Fruit fly (Drosophila melanogaster) whole organism, embryonic: ENCODE data around the gene NimC1.
A peak's percentile ranks its signal among the peaks of the same experiment; 100 is the strongest.

Experiments used
- Abd-B ChIP-seq: fragments of 200-800 bp; sonication (Bioruptor generic); optimal IDR thresholded peaks from 2 replicates; lab custom pipeline; 2018; ENCODE audit warnings: missing biosample characterization, mild to moderate bottlenecking, missing genetic modification characterization, moderate library complexity
- Atf6 ChIP-seq: fragments of 200-800 bp; sonication (Bioruptor generic); IDR thresholded peaks from 2 replicates; pipeline ENCODE4 v1.3.6; 2022; ENCODE audit warnings: missing biosample characterization, missing genetic modification characterization
- Blimp-1 ChIP-seq: fragments of 200-800 bp; sonication (Bioruptor generic); optimal IDR thresholded peaks from 3 replicates; lab custom pipeline; 2018; ENCODE audit warnings: missing biosample characterization, missing genetic modification characterization, mild to moderate bottlenecking, moderate library complexity, missing genetic modification reagents
- CG10147 ChIP-seq: fragments of 200-800 bp; sonication (Bioruptor generic); optimal IDR thresholded peaks from 2 replicates; lab custom pipeline; 2019; ENCODE audit warnings: missing biosample characterization, mild to moderate bottlenecking, missing genetic modification characterization, moderate library complexity
- CG1024 ChIP-seq: fragments of 200-800 bp; sonication (Bioruptor generic); IDR thresholded peaks from 2 replicates; pipeline ENCODE4 v1.3.6; 2022; ENCODE audit warnings: missing biosample characterization, missing genetic modification characterization
- CG11504 ChIP-seq: fragments of 200-800 bp; sonication (Bioruptor generic); optimal IDR thresholded peaks from 3 replicates; lab custom pipeline; 2019; ENCODE audit warnings: missing biosample characterization, mild to moderate bottlenecking, missing genetic modification characterization, moderate library complexity
- CG12744 ChIP-seq: fragments of 200-800 bp; sonication (Bioruptor generic); optimal IDR thresholded peaks from 2 replicates; lab custom pipeline; 2016; ENCODE audit warnings: missing biosample characterization, missing genetic modification characterization
- CG14667 ChIP-seq: fragments of 200-800 bp; sonication (Bioruptor generic); IDR thresholded peaks from 2 replicates; pipeline ENCODE4 v1.3.6; 2022; ENCODE audit warnings: missing biosample characterization, missing genetic modification characterization
- CG15479 ChIP-seq: fragments of 200-800 bp; sonication (Bioruptor generic); optimal IDR thresholded peaks from 3 replicates; lab custom pipeline; 2019; ENCODE audit warnings: missing biosample characterization, mild to moderate bottlenecking, missing genetic modification characterization, moderate library complexity
- CG15514 ChIP-seq: fragments of 200-800 bp; sonication (Bioruptor generic); optimal IDR thresholded peaks from 3 replicates; lab custom pipeline; 2017; ENCODE audit warnings: missing biosample characterization, missing genetic modification characterization, mild to moderate bottlenecking, moderate library complexity, missing genetic modification reagents
- CG1602 ChIP-seq: fragments of 200-800 bp; sonication (Bioruptor generic); optimal IDR thresholded peaks from 3 replicates; lab custom pipeline; 2016; ENCODE audit warnings: missing biosample characterization, missing genetic modification characterization
- CG17568 ChIP-seq: fragments of 200-800 bp; sonication (Bioruptor generic); optimal IDR thresholded peaks from 2 replicates; lab custom pipeline; 2018; ENCODE audit warnings: missing biosample characterization, mild to moderate bottlenecking, missing genetic modification characterization, moderate library complexity
- CG2116 ChIP-seq: fragments of 200-800 bp; sonication (Bioruptor generic); optimal IDR thresholded peaks from 3 replicates; lab custom pipeline; 2018; ENCODE audit warnings: missing biosample characterization, mild to moderate bottlenecking, missing genetic modification characterization
- CG2712 ChIP-seq: fragments of 200-800 bp; optimal IDR thresholded peaks from 3 replicates; lab custom pipeline; 2019; ENCODE audit warnings: missing biosample characterization, mild to moderate bottlenecking, missing genetic modification characterization, moderate library complexity
- CG2889 ChIP-seq: fragments of 200-800 bp; sonication (Bioruptor generic); IDR thresholded peaks from 3 replicates; pipeline ENCODE4 v1.3.6; 2022; ENCODE audit warnings: missing biosample characterization, missing genetic modification characterization
- CG3281 ChIP-seq: fragments of 200-800 bp; sonication (Bioruptor generic); optimal IDR thresholded peaks from 3 replicates; lab custom pipeline; 2017; ENCODE audit warnings: missing biosample characterization, mild to moderate bottlenecking, missing genetic modification characterization
- CG6791 ChIP-seq: fragments of 200-800 bp; sonication (Bioruptor generic); IDR thresholded peaks from 3 replicates; pipeline ENCODE4 v1.3.6; 2022; ENCODE audit warnings: missing biosample characterization, missing genetic modification characterization; ENCODE audit not compliant: partially characterized antibody
- CG7786 ChIP-seq: fragments of 200-800 bp; sonication (Bioruptor generic); optimal IDR thresholded peaks from 2 replicates; lab custom pipeline; 2016; ENCODE audit warnings: missing biosample characterization, missing genetic modification characterization
- CG8089 ChIP-seq: fragments of 200-800 bp; sonication (Bioruptor generic); optimal IDR thresholded peaks from 3 replicates; lab custom pipeline; 2016; ENCODE audit warnings: missing biosample characterization, missing genetic modification characterization
- CG8478 ChIP-seq: fragments of >200 bp; optimal IDR thresholded peaks from 2 replicates; lab custom pipeline; 2018
- CG9817 ChIP-seq: fragments of 200-800 bp; sonication (Bioruptor generic); optimal IDR thresholded peaks from 2 replicates; lab custom pipeline; 2018; ENCODE audit warnings: missing biosample characterization, mild to moderate bottlenecking, missing genetic modification characterization, moderate library complexity
- D ChIP-seq, 2 experiments: fragments of 200-800 bp in 1 of 2; fragments of >200 bp in 1 of 2; sonication (Bioruptor generic) in 1 of 2; optimal IDR thresholded peaks; 2 replicates in 1 of 2; 3 replicates in 1 of 2; lab custom pipeline; 2017; ENCODE audit warnings: mild to moderate bottlenecking in 1 of 2, missing biosample characterization in 1 of 2, missing genetic modification characterization in 1 of 2, missing genetic modification reagents in 1 of 2
- D19B ChIP-seq: fragments of 200-800 bp; sonication (Bioruptor generic); optimal IDR thresholded peaks from 2 replicates; lab custom pipeline; 2017; ENCODE audit warnings: missing biosample characterization, mild to moderate bottlenecking, missing genetic modification characterization
- H15 ChIP-seq: fragments of 200-800 bp; sonication (Bioruptor generic); IDR thresholded peaks from 3 replicates; pipeline ENCODE4 v1.3.6; 2022; ENCODE audit warnings: missing biosample characterization, missing genetic modification characterization
- Hey ChIP-seq: fragments of 200-800 bp; sonication (Bioruptor generic); optimal IDR thresholded peaks from 3 replicates; lab custom pipeline; 2018; ENCODE audit warnings: missing biosample characterization, mild to moderate bottlenecking, missing genetic modification characterization
- HmgD ChIP-seq: fragments of 200-800 bp; sonication (Bioruptor generic); optimal IDR thresholded peaks from 3 replicates; lab custom pipeline; 2016; ENCODE audit warnings: missing biosample characterization, missing genetic modification characterization
- Hsf ChIP-seq: fragments of 200-800 bp; sonication (Bioruptor generic); optimal IDR thresholded peaks from 3 replicates; lab custom pipeline; 2016; ENCODE audit warnings: missing biosample characterization, missing genetic modification characterization
- Oli ChIP-seq: fragments of 200-800 bp; sonication (Bioruptor generic); optimal IDR thresholded peaks from 2 replicates; lab custom pipeline; 2018; ENCODE audit warnings: missing biosample characterization, mild to moderate bottlenecking, missing genetic modification characterization, moderate library complexity
- Opbp ChIP-seq: fragments of 200-800 bp; sonication (Bioruptor generic); IDR thresholded peaks from 3 replicates; pipeline ENCODE4 v1.3.6; 2022; ENCODE audit warnings: missing biosample characterization, missing genetic modification characterization; ENCODE audit not compliant: partially characterized antibody
- Side ChIP-seq: fragments of 200-800 bp; sonication (Bioruptor generic); optimal IDR thresholded peaks from 2 replicates; lab custom pipeline; 2016; ENCODE audit warnings: missing biosample characterization, missing genetic modification characterization
- chif ChIP-seq, 2 experiments: fragments of 200-800 bp; sonication (Bioruptor generic); optimal IDR thresholded peaks; 3 replicates each; lab custom pipeline; 2016; ENCODE audit warnings: missing biosample characterization in 2 of 2, missing genetic modification characterization in 2 of 2
- ci ChIP-seq: fragments of 200-800 bp; sonication (Bioruptor generic); IDR thresholded peaks from 3 replicates; pipeline ENCODE4 v1.3.6; 2022; ENCODE audit warnings: missing biosample characterization, missing genetic modification characterization
- crp ChIP-seq, 2 experiments: fragments of 200-800 bp; sonication (Bioruptor generic); optimal IDR thresholded peaks; 2 replicates in 1 of 2; 3 replicates in 1 of 2; lab custom pipeline; 2017; ENCODE audit warnings: missing biosample characterization in 2 of 2, missing genetic modification characterization in 2 of 2, mild to moderate bottlenecking in 1 of 2, moderate library complexity in 1 of 2
- da ChIP-seq: fragments of 200-800 bp; sonication (Bioruptor generic); optimal IDR thresholded peaks from 2 replicates; lab custom pipeline; 2016; ENCODE audit warnings: missing biosample characterization, missing genetic modification characterization
- danr ChIP-seq: fragments of 200-800 bp; sonication (Bioruptor generic); IDR thresholded peaks from 2 replicates; pipeline ENCODE4 v1.3.6; 2022; ENCODE audit warnings: missing biosample characterization, missing genetic modification characterization
- eve ChIP-seq, 2 experiments: fragments of >200 bp; optimal IDR thresholded peaks; 2 replicates each; lab custom pipeline; 2017; ENCODE audit warnings: missing biosample characterization in 2 of 2, missing genetic modification characterization in 2 of 2
- gcm ChIP-seq: fragments of 200-800 bp; sonication (Bioruptor generic); optimal IDR thresholded peaks from 2 replicates; lab custom pipeline; 2019; ENCODE audit warnings: missing biosample characterization, mild to moderate bottlenecking, missing genetic modification characterization, moderate library complexity
- gcm2 ChIP-seq: fragments of 200-800 bp; sonication (Bioruptor generic); optimal IDR thresholded peaks from 2 replicates; lab custom pipeline; 2016; ENCODE audit warnings: missing biosample characterization, missing genetic modification characterization
- hkb ChIP-seq, 2 experiments: fragments of 200-800 bp in 1 of 2; fragments of >200 bp in 1 of 2; sonication (Bioruptor generic) in 1 of 2; IDR thresholded peaks in 1 of 2; optimal IDR thresholded peaks in 1 of 2; 2 replicates each; pipeline versions ENCODE4 v1.3.6 to Lab custom; 2017 to 2022; ENCODE audit warnings: missing biosample characterization in 1 of 2, missing genetic modification characterization in 1 of 2
- insv ChIP-seq, 2 experiments: fragments of 200-800 bp; sonication (Bioruptor generic); optimal IDR thresholded peaks; 3 replicates each; lab custom pipeline; 2016 to 2018; ENCODE audit warnings: missing biosample characterization in 2 of 2, missing genetic modification characterization in 2 of 2
- jing ChIP-seq: fragments of 200-800 bp; sonication (Bioruptor generic); optimal IDR thresholded peaks from 2 replicates; lab custom pipeline; 2018; ENCODE audit warnings: missing biosample characterization, mild to moderate bottlenecking, missing genetic modification characterization
- maf-S ChIP-seq: fragments of 200-800 bp; sonication (Bioruptor generic); optimal IDR thresholded peaks from 2 replicates; lab custom pipeline; 2016; ENCODE audit warnings: missing biosample characterization, missing genetic modification characterization
- onecut ChIP-seq: fragments of 200-800 bp; sonication (Bioruptor generic); IDR thresholded peaks from 2 replicates; pipeline ENCODE4 v1.3.6; 2022; ENCODE audit warnings: missing biosample characterization, missing genetic modification characterization
- pnt ChIP-seq: fragments of 200-800 bp; sonication (Bioruptor generic); optimal IDR thresholded peaks from 3 replicates; lab custom pipeline; 2016; ENCODE audit warnings: missing biosample characterization, missing genetic modification characterization
- ro ChIP-seq: fragments of 200-800 bp; sonication (Bioruptor generic); IDR thresholded peaks from 2 replicates; pipeline ENCODE4 v1.3.6; 2022; ENCODE audit warnings: missing biosample characterization, missing genetic modification characterization
- sd ChIP-seq: fragments of 200-800 bp; sonication (Bioruptor generic); optimal IDR thresholded peaks from 3 replicates; lab custom pipeline; 2018; ENCODE audit warnings: missing biosample characterization, mild to moderate bottlenecking, missing genetic modification characterization, moderate library complexity
- sim ChIP-seq: fragments of 200-800 bp; sonication (Bioruptor generic); IDR thresholded peaks from 2 replicates; pipeline ENCODE4 v1.3.6; 2022; ENCODE audit warnings: missing biosample characterization, missing genetic modification characterization
- stwl ChIP-seq: fragments of 200-800 bp; sonication (Bioruptor generic); optimal IDR thresholded peaks from 3 replicates; lab custom pipeline; 2018; ENCODE audit warnings: missing biosample characterization, mild to moderate bottlenecking, missing genetic modification characterization, moderate library complexity
- unc-4 ChIP-seq: fragments of 200-800 bp; sonication (Bioruptor generic); IDR thresholded peaks from 2 replicates; pipeline ENCODE4 v1.3.6; 2022; ENCODE audit warnings: missing biosample characterization, missing genetic modification characterization; ENCODE audit not compliant: partially characterized antibody
- vnd ChIP-seq: fragments of 200-800 bp; sonication (Bioruptor generic); IDR thresholded peaks from 3 replicates; pipeline ENCODE4 v1.3.6; 2022; ENCODE audit warnings: missing biosample characterization, missing genetic modification characterization; ENCODE audit not compliant: partially characterized antibody

Gene NimC1

DNA sequence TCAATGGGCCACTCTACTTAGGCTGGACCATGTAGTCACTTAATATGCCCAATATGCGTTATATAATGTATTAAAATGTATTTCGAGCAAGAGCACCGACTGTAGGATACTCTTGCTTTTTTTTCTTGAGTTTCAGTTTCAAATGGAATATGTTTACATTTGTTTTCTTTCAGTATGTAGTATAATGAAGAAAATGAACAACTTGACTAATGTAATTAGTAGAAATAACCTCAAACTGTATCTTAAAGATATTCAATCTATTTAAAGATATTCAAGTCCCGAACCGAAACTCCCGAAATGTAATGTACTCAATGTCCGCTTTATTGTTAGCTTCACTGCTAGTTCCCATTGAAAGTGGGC is 48.2 kb upstream of the NimC1 start (continued):
- TF ChIP-seq stwl (tag; lab: Kevin White, UChicago) (no peak), hkb (optimal IDR thresholded peaks at IDR 0.05; lab: Kevin White, UChicago) (no peak), hkb (GFP tag; IDR thresholded peaks at IDR 0.05; lab: Robert Waterston, UW) (no peak), da (no peak), CG10147 (GFP tag; lab: Kevin White, UChicago) (peak; percentile 36), pnt (GFP tag; lab: Kevin White, UChicago) (no peak), D (optimal IDR thresholded peaks at IDR 0.05; lab: Kevin White, UChicago) (no peak), D (GFP tag; optimal IDR thresholded peaks at IDR 0.05; lab: Kevin White, UChicago) (no peak), onecut (GFP tag; lab: Robert Waterston, UW) (no peak), Side (GFP tag; lab: Kevin White, UChicago) (no peak), gcm (GFP tag; lab: Kevin White, UChicago) (no peak), Abd-B (GFP tag; lab: Kevin White, UChicago) (peak; percentile 58), jing (GFP tag; lab: Kevin White, UChicago) (peak; percentile 34), CG15514 (GFP tag; lab: Kevin White, UChicago) (no peak), CG2116 (no peak), CG6791 (GFP tag; lab: Robert Waterston, UW) (no peak), CG1602 (peak; percentile 31), maf-S (GFP tag; lab: Kevin White, UChicago) (no peak), CG14667 (GFP tag; lab: Robert Waterston, UW) (peak; percentile 33; the same call in 1 of the 2 replicates), Oli (tag; lab: Kevin White, UChicago) (peak; percentile 76), Blimp-1 (GFP tag; lab: Kevin White, UChicago) (peak; percentile 38), danr (GFP tag; lab: Robert Waterston, UW) (no peak), CG1024 (GFP tag; lab: Robert Waterston, UW) (no peak), CG8478 (no peak), CG2712 (peak; percentile 51), CG15479 (GFP tag; lab: Kevin White, UChicago) (no peak), CG9817 (tag; lab: Kevin White, UChicago) (peak; percentile 25), Opbp (GFP tag; lab: Robert Waterston, UW) (no peak), vnd (GFP tag; lab: Robert Waterston, UW) (no peak), CG2889 (GFP tag; lab: Robert Waterston, UW) (no peak), ci (GFP tag; lab: Robert Waterston, UW) (no peak), Hey (tag; lab: Kevin White, UChicago) (no peak), unc-4 (no peak), CG17568 (GFP tag; lab: Kevin White, UChicago) (no peak), gcm2 (GFP tag; lab: Kevin White, UChicago) (no peak), CG8089 (GFP tag; lab: Kevin White, UChicago) (no peak), ro (no peak), HmgD (no peak), crp (GFP tag; optimal IDR thresholded peaks at IDR 0.05; lab: Kevin White, UChicago) (no peak), CG12744 (GFP tag; lab: Kevin White, UChicago) (no peak), CG11504 (tag; lab: Kevin White, UChicago) (peak; percentile 75), chif (GFP tag; optimal IDR thresholded peaks at IDR 0.05; lab: Kevin White, UChicago) (no peak), sim (GFP tag; lab: Robert Waterston, UW) (no peak), CG7786 (GFP tag; lab: Kevin White, UChicago) (peak; percentile 39), Hsf (GFP tag; lab: Kevin White, UChicago) (peak; percentile 44), H15 (GFP tag; lab: Robert Waterston, UW) (no peak), CG3281 (no peak), insv (GFP tag; optimal IDR thresholded peaks at IDR 0.05; lab: Kevin White, UChicago) (no peak), D19B (GFP tag; lab: Kevin White, UChicago) (peak; percentile 37), sd (no peak), Atf6 (GFP tag; lab: Robert Waterston, UW) (no peak), eve (GFP tag; optimal IDR thresholded peaks at IDR 0.05; lab: Kevin White, UChicago) (peak in 1 of 2 experiments; percentile 60)
